Worm (Caenorhabditis elegans): ENCODE data around the gene F47C12.6.

DNA sequence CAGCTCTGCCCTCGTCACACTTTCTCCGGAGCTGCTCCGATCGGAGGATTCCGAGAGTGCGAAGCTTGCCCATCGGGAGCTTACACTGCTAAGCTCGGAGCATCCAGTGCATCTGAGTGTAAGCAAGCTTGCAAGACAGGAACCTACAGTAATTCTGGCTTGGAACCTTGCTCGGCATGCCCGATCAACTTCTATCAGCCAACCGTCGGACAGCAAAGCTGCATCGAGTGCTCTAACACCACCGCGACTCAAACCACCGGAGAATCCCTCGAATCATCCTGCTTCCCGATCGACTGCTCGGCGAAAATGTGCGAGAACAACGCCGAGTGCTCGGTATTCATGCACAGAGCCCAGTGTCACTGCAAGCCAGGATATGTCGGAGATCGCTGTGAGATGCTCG lies 11.0 kb upstream of the F47C12.6 start:
- TF ChIP-seq Y116A8C.19 (tag; optimal IDR thresholded peaks at IDR 0.05; ENCODE audit: borderline replicate concordance), result no peak
- no peak for TF ChIP-seq nhr-11 (tag; optimal IDR thresholded peaks at IDR 0.05)
